Fruit fly (Drosophila melanogaster): ENCODE measurements around the gene Tengl2.

Gene Tengl2

DNA sequence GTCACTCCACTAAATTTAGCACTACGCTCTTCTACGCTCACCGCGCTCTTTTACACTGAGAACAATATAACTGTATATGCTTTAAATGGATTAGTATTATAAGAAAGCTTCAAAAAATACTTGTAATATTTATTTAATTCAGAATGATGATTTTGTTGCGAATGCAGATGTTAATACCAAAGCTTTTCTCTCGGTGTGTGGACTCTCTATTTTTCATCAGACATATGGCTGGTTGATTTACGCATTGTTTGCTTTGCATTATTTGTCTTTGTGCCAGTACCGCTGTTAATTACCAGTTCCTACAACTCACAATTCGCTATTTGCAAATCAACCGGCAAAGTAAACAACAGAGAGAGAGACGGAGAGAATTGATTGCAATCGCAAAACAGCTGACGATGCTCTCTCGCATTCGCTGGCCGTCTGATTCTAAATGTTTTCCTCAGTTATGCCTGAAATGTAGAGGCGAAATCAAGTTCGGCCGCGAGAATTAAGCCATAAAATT is 17.5 kb downstream of the Tengl2 start (continued):
- peak; percentile 95 for TF ChIP-seq Ravus (GFP tag; IDR thresholded peaks at IDR 0.05)
- TF ChIP-seq CG11560 (tag; IDR thresholded peaks at IDR 0.05) = peak; percentile 92
- TF ChIP-seq CG18262 (tag; optimal IDR thresholded peaks at IDR 0.05) = peak; percentile 94
- TF ChIP-seq MBD-R2 (GFP tag; IDR thresholded peaks at IDR 0.05) = peak; percentile 96
- peak; percentile 84 for TF ChIP-seq E2f2 (GFP tag; IDR thresholded peaks at IDR 0.05)
- peak; percentile 75 for TF ChIP-seq ac (GFP tag; optimal IDR thresholded peaks at IDR 0.05)
- TF ChIP-seq CG17186 (GFP tag; optimal IDR thresholded peaks at IDR 0.05) = peak; percentile 66
- peak; percentile 92 for TF ChIP-seq phol (tag; optimal IDR thresholded peaks at IDR 0.05)
- peak; percentile 77 for TF ChIP-seq CG4617 (GFP tag; optimal IDR thresholded peaks at IDR 0.05; ENCODE audit: borderline replicate concordance)
- peak; percentile 96 for TF ChIP-seq ken (GFP tag; IDR thresholded peaks at IDR 0.05)
- TF ChIP-seq Awh (GFP tag; IDR thresholded peaks at IDR 0.05) = peak; percentile 97
- TF ChIP-seq trem (tag; optimal IDR thresholded peaks at IDR 0.05) = peak; percentile 88
- TF ChIP-seq CG11247 (GFP tag; IDR thresholded peaks at IDR 0.05) = peak; percentile 99
- peak; percentile 91 for TF ChIP-seq CG10267 (tag; optimal IDR thresholded peaks at IDR 0.05)
- TF ChIP-seq CG8089 (GFP tag; optimal IDR thresholded peaks at IDR 0.05) = peak; percentile 91
- TF ChIP-seq dati (GFP tag; IDR thresholded peaks at IDR 0.05) = peak; percentile 92
- peak; percentile 99 for TF ChIP-seq Atf6 (GFP tag; IDR thresholded peaks at IDR 0.05)
- peak; percentile 97 for TF ChIP-seq al (GFP tag; IDR thresholded peaks at IDR 0.05)
- TF ChIP-seq Dref (GFP tag; IDR thresholded peaks at IDR 0.05) = peak; percentile 48
- TF ChIP-seq CG9215 (GFP tag; IDR thresholded peaks at IDR 0.05) = peak; percentile 93
- TF ChIP-seq vvl (GFP tag; IDR thresholded peaks at IDR 0.05) = peak; percentile 99
- TF ChIP-seq btn (GFP tag; optimal IDR thresholded peaks at IDR 0.05) = peak; percentile 87
- peak; percentile 95 for TF ChIP-seq cas (GFP tag; IDR thresholded peaks at IDR 0.05)
- peak; percentile 96 for TF ChIP-seq CG17359 (tag; optimal IDR thresholded peaks at IDR 0.05)
- peak; percentile 78 for TF ChIP-seq sqz (GFP tag; optimal IDR thresholded peaks at IDR 0.05)
- TF ChIP-seq CG7963 (GFP tag; IDR thresholded peaks at IDR 0.05; ENCODE audit: partially characterized antibody) = no peak
- peak; percentile 92 for TF ChIP-seq Doc2 (GFP tag; IDR thresholded peaks at IDR 0.05)
- peak; percentile 84 for TF ChIP-seq wek (GFP tag; optimal IDR thresholded peaks at IDR 0.05)
- TF ChIP-seq bcd (GFP tag; optimal IDR thresholded peaks at IDR 0.05) = peak; percentile 95
- peak in 1 of 2 experiments; percentile 92 for TF ChIP-seq Eip74EF (GFP tag; optimal IDR thresholded peaks at IDR 0.05)
- peak; percentile 94 for TF ChIP-seq CG3726 (GFP tag; IDR thresholded peaks at IDR 0.05)
- peak; percentile 93 for TF ChIP-seq CG12744 (GFP tag; optimal IDR thresholded peaks at IDR 0.05)
- peak; percentile 85 for TF ChIP-seq dan (GFP tag; IDR thresholded peaks at IDR 0.05)
- TF ChIP-seq chm (GFP tag; IDR thresholded peaks at IDR 0.05) = peak; percentile 98
- TF ChIP-seq insv (GFP tag; optimal IDR thresholded peaks at IDR 0.05) = peak in 1 of 2 experiments; percentile 57
- no peak for TF ChIP-seq Tbp (GFP tag; optimal IDR thresholded peaks at IDR 0.05)
- peak; percentile 99 for TF ChIP-seq dysf (GFP tag; IDR thresholded peaks at IDR 0.05)
- TF ChIP-seq tin (GFP tag; optimal IDR thresholded peaks at IDR 0.05) = peak; percentile 93
- no peak for TF ChIP-seq HLH4C (GFP tag; IDR thresholded peaks at IDR 0.05; ENCODE audit: partially characterized antibody)
- TF ChIP-seq slou (GFP tag; optimal IDR thresholded peaks at IDR 0.05) = peak; percentile 92
- peak; percentile 90 for TF ChIP-seq CG14710 (tag; optimal IDR thresholded peaks at IDR 0.05)
- peak; percentile 81 for TF ChIP-seq CG8281 (tag; optimal IDR thresholded peaks at IDR 0.05)
- TF ChIP-seq CG5245 (GFP tag; optimal IDR thresholded peaks at IDR 0.05) = peak; percentile 92
- peak; percentile 98 for TF ChIP-seq zfh1 (GFP tag; IDR thresholded peaks at IDR 0.05)
- TF ChIP-seq CG17912 (GFP tag; optimal IDR thresholded peaks at IDR 0.05) = peak; percentile 91
- peak; percentile 95 for TF ChIP-seq unpg (GFP tag; optimal IDR thresholded peaks at IDR 0.05)
- peak; percentile 91 for TF ChIP-seq Blimp-1 (GFP tag; optimal IDR thresholded peaks at IDR 0.05)
- TF ChIP-seq vnd (GFP tag; IDR thresholded peaks at IDR 0.05; ENCODE audit: partially characterized antibody) = no peak
- TF ChIP-seq chn (GFP tag; optimal IDR thresholded peaks at IDR 0.05) = peak; percentile 97
- peak; percentile 93 for TF ChIP-seq CG1647 (GFP tag; optimal IDR thresholded peaks at IDR 0.05)
- TF ChIP-seq CG8944 (GFP tag; optimal IDR thresholded peaks at IDR 0.05) = peak; percentile 94
